Worm (Caenorhabditis elegans) whole organism, young adult: ENCODE data around the gene gex-5.

ENCODE experiments used
- B0019.2 ChIP-seq: fragments of 200-800 bp; sonication (Bioruptor generic); conservative IDR thresholded peaks from 2 replicates; pipeline ENCODE4 v1.3.6; 2022; ENCODE audit warnings: missing genetic modification reagents, missing genetic modification characterization, missing compliant biosample characterization
- B0336.3 ChIP-seq: fragments of 200-800 bp; sonication (Bioruptor generic); IDR thresholded peaks from 2 replicates; pipeline ENCODE4 v1.3.6; 2022; ENCODE audit warnings: missing genetic modification characterization, missing compliant biosample characterization
- C17E4.6 ChIP-seq: fragments of 200-800 bp; sonication (Bioruptor generic); IDR thresholded peaks from 2 replicates; pipeline ENCODE4 v1.3.6; 2022; ENCODE audit warnings: missing genetic modification reagents, missing genetic modification characterization, missing compliant biosample characterization
- D2030.7 ChIP-seq: fragments of 200-800 bp; sonication (Bioruptor generic); IDR thresholded peaks from 2 replicates; pipeline ENCODE4 v1.3.6; 2022; ENCODE audit warnings: missing genetic modification reagents, missing genetic modification characterization, missing compliant biosample characterization
- F33H1.4 ChIP-seq: fragments of 200-800 bp; sonication (Bioruptor generic); IDR thresholded peaks from 2 replicates; pipeline ENCODE4 v1.3.6; 2022; ENCODE audit warnings: missing genetic modification reagents, missing genetic modification characterization, missing compliant biosample characterization
- F39B2.1 ChIP-seq: fragments of 200-800 bp; sonication (Bioruptor generic); IDR thresholded peaks from 2 replicates; pipeline ENCODE4 v1.3.6; 2022; ENCODE audit warnings: missing genetic modification reagents, missing genetic modification characterization, missing compliant biosample characterization
- F57A8.1 ChIP-seq: fragments of 200-800 bp; sonication (Bioruptor generic); optimal IDR thresholded peaks from 2 replicates; lab custom pipeline; 2018; ENCODE audit warnings: mild to moderate bottlenecking, missing genetic modification characterization, moderate library complexity, missing compliant biosample characterization
- K12H6.12 ChIP-seq: fragments of 200-800 bp; sonication (Bioruptor generic); optimal IDR thresholded peaks from 2 replicates; lab custom pipeline; 2018; ENCODE audit warnings: mild to moderate bottlenecking, missing genetic modification characterization, missing compliant biosample characterization
- T07F8.4 ChIP-seq: sonication (generic microtip); optimal IDR thresholded peaks from 2 replicates; lab custom pipeline; 2016; ENCODE audit warnings: mild to moderate bottlenecking, missing genetic modification characterization, moderate library complexity, missing compliant biosample characterization
- Y53F4B.3 ChIP-seq: fragments of 200-800 bp; sonication (Bioruptor generic); IDR thresholded peaks from 2 replicates; pipeline ENCODE4 v1.3.6; 2022; ENCODE audit warnings: missing genetic modification reagents, missing genetic modification characterization, missing compliant biosample characterization
- Y56A3A.18 ChIP-seq: fragments of 200-800 bp; sonication (Bioruptor generic); IDR thresholded peaks from 2 replicates; pipeline ENCODE4 v1.3.6; 2022; ENCODE audit warnings: missing genetic modification reagents, missing genetic modification characterization, missing compliant biosample characterization
- aptf-2 ChIP-seq: fragments of 200-800 bp; sonication (Bioruptor generic); conservative IDR thresholded peaks from 2 replicates; pipeline ENCODE4 v1.3.6; 2022; ENCODE audit warnings: missing genetic modification reagents, missing genetic modification characterization, missing compliant biosample characterization
- athp-1 ChIP-seq: sonication (generic microtip); optimal IDR thresholded peaks from 2 replicates; lab custom pipeline; 2017; ENCODE audit warnings: mild to moderate bottlenecking, missing genetic modification characterization, missing compliant biosample characterization
- ccch-3 ChIP-seq: fragments of 200-800 bp; sonication (Bioruptor generic); optimal IDR thresholded peaks from 2 replicates; lab custom pipeline; 2018; ENCODE audit warnings: mild to moderate bottlenecking, missing genetic modification characterization, missing compliant biosample characterization
- ceh-27 ChIP-seq: fragments of 200-800 bp; sonication (Bioruptor generic); optimal IDR thresholded peaks from 2 replicates; lab custom pipeline; 2018; ENCODE audit warnings: mild to moderate bottlenecking, missing genetic modification characterization, moderate library complexity, missing compliant biosample characterization
- ceh-58 ChIP-seq: fragments of 200-800 bp; sonication (Bioruptor generic); IDR thresholded peaks from 2 replicates; pipeline ENCODE4 v1.3.6; 2022; ENCODE audit warnings: missing genetic modification characterization, missing compliant biosample characterization
- ceh-79 ChIP-seq: sonication (generic microtip); optimal IDR thresholded peaks from 2 replicates; lab custom pipeline; 2017; ENCODE audit warnings: mild to moderate bottlenecking, missing genetic modification characterization, missing compliant biosample characterization
- dox-1 ChIP-seq: fragments of 200-800 bp; sonication (Bioruptor generic); IDR thresholded peaks from 2 replicates; pipeline ENCODE4 v1.3.6; 2022; ENCODE audit warnings: missing genetic modification reagents, missing genetic modification characterization, missing compliant biosample characterization
- dpl-1 ChIP-seq: fragments of 150-350 bp; optimal IDR thresholded peaks from 2 replicates; lab custom pipeline; 2014; ENCODE audit warnings: missing biosample characterization, missing genetic modification reagents, missing genetic modification characterization
- efl-1 ChIP-seq: fragments of 150-350 bp; optimal IDR thresholded peaks from 2 replicates; lab custom pipeline; 2014; ENCODE audit warnings: missing biosample characterization, missing genetic modification reagents, missing genetic modification characterization
- egl-44 ChIP-seq: fragments of 200-800 bp; sonication (Bioruptor generic); IDR thresholded peaks from 2 replicates; pipeline ENCODE4 v1.3.6; 2022; ENCODE audit warnings: missing genetic modification reagents, missing genetic modification characterization, missing compliant biosample characterization
- him-1 ChIP-seq: sonication (generic microtip); optimal IDR thresholded peaks from 2 replicates; lab custom pipeline; 2016; ENCODE audit warnings: missing genotype, missing genetic modification reagents, missing genetic modification characterization, missing compliant biosample characterization
- hmg-1.2 ChIP-seq: fragments of 200-800 bp; sonication (Bioruptor generic); IDR thresholded peaks from 2 replicates; pipeline ENCODE4 v1.3.6; 2022; ENCODE audit warnings: missing genetic modification reagents, missing genetic modification characterization, missing compliant biosample characterization
- hsf-1 ChIP-seq: fragments of 200-800 bp; sonication (Bioruptor generic); IDR thresholded peaks from 2 replicates; pipeline ENCODE4 v1.3.6; 2022; ENCODE audit warnings: missing genetic modification reagents, missing genetic modification characterization, missing compliant biosample characterization
- lin-54 ChIP-seq: fragments of 200-800 bp; sonication (Bioruptor generic); optimal IDR thresholded peaks from 2 replicates; lab custom pipeline; 2018; ENCODE audit warnings: mild to moderate bottlenecking, missing genetic modification characterization, missing compliant biosample characterization
- lir-1 ChIP-seq: fragments of 200-800 bp; sonication (Bioruptor generic); conservative IDR thresholded peaks from 2 replicates; pipeline ENCODE4 v1.3.6; 2022; ENCODE audit warnings: missing genetic modification reagents, missing genetic modification characterization, missing compliant biosample characterization
- lsl-1 ChIP-seq: fragments of 200-800 bp; sonication (Bioruptor generic); optimal IDR thresholded peaks from 2 replicates; lab custom pipeline; 2018; ENCODE audit warnings: mild to moderate bottlenecking, missing genetic modification characterization, moderate library complexity, missing compliant biosample characterization
- madf-6 ChIP-seq: fragments of 200-800 bp; sonication (Bioruptor generic); IDR thresholded peaks from 2 replicates; pipeline ENCODE4 v1.3.6; 2022; ENCODE audit warnings: missing genetic modification reagents, missing genetic modification characterization, missing compliant biosample characterization
- madf-8 ChIP-seq: fragments of 200-800 bp; sonication (Bioruptor generic); conservative IDR thresholded peaks from 2 replicates; pipeline ENCODE4 v1.3.6; 2022; ENCODE audit warnings: missing genetic modification reagents, missing genetic modification characterization, missing compliant biosample characterization
- mes-4 ChIP-seq: sonication (generic microtip); optimal IDR thresholded peaks from 2 replicates; lab custom pipeline; 2016; ENCODE audit warnings: missing genotype, missing genetic modification characterization, missing compliant biosample characterization
- nfya-1 ChIP-seq: sonication (generic microtip); optimal IDR thresholded peaks from 2 replicates; lab custom pipeline; 2017; ENCODE audit warnings: antibody characterized with exemption, missing compliant biosample characterization, missing genetic modification characterization, borderline replicate concordance; ENCODE audit not compliant: insufficient read depth
- pbrm-1 ChIP-seq: fragments of 200-800 bp; sonication (Bioruptor generic); IDR thresholded peaks from 2 replicates; pipeline ENCODE4 v1.3.6; 2022; ENCODE audit warnings: missing genetic modification reagents, missing genetic modification characterization, missing compliant biosample characterization
- rcor-1 ChIP-seq: fragments of 200-800 bp; sonication (Bioruptor generic); IDR thresholded peaks from 2 replicates; pipeline ENCODE4 v1.3.6; 2022; ENCODE audit warnings: missing genetic modification reagents, missing genetic modification characterization, missing compliant biosample characterization
- rec-8 ChIP-seq, 2 experiments: sonication (generic microtip); optimal IDR thresholded peaks; 2 replicates each; lab custom pipeline; 2016; ENCODE audit warnings: mild to moderate bottlenecking in 2 of 2, missing genetic modification characterization in 2 of 2, missing genetic modification reagents in 2 of 2, missing genotype in 2 of 2, missing biosample characterization in 1 of 2, missing compliant biosample characterization in 1 of 2, moderate library complexity in 1 of 2
- snpc-1.3 ChIP-seq: sonication (generic microtip); optimal IDR thresholded peaks from 2 replicates; lab custom pipeline; 2017; ENCODE audit warnings: missing genetic modification characterization, mild to moderate bottlenecking, missing compliant biosample characterization, antibody characterized with exemption, moderate library complexity, missing genotype, missing genetic modification reagents; ENCODE audit not compliant: insufficient read depth
- tbx-9 ChIP-seq: sonication (generic microtip); optimal IDR thresholded peaks from 2 replicates; lab custom pipeline; 2016; ENCODE audit warnings: borderline replicate concordance, missing genetic modification characterization, inconsistent platforms, missing compliant biosample characterization
- xnd-1 ChIP-seq: sonication (generic microtip); optimal IDR thresholded peaks from 2 replicates; lab custom pipeline; 2016; ENCODE audit warnings: missing genotype, missing genetic modification reagents, missing genetic modification characterization, missing compliant biosample characterization
- ztf-25 ChIP-seq: fragments of 200-800 bp; sonication (Bioruptor generic); IDR thresholded peaks from 2 replicates; pipeline ENCODE4 v1.3.6; 2022; ENCODE audit warnings: missing genetic modification reagents, missing genetic modification characterization, missing compliant biosample characterization

Gene gex-5

DNA sequence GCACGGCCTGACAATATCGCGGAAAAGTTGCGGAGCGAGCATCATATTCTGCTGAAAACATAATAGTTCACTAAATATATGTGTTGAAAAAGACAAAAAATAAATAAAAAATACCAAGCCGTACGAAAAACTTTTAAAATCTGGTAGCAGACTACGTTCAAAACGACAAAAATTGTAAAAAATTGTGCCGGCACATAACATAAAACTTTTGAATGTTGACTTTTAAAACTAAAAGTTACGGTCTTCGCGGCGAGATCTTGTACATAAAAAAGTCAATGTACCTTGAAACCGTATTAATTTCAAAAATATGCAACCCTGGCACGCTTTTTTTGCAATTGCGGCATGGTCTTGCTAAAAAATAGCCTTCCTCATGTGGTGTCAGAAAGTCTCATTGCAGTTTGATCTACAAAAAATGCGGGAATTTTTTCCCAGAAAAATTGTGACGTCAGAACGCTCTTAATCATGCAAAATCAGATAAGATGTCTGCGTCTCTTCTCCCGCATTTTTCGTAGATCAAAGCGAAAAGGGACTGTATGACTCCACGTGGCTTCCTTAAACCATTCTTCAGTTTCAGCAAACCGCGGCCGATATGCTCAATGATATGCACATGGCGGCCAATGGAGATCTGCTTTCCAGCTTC lies at the start of gene gex-5, which contains the start of gene C38D4.10:
gex-5 (minus strand) TSS at position 51 of the 640 bp plus-strand sequence.
C38D4.10 (plus strand) TSS at position 590 of the 640 bp plus-strand sequence.
- TF ChIP-seq dpl-1 = peak; percentile 24
- peak; percentile 78 for TF ChIP-seq lsl-1 (GFP tag; lab: Kevin White, UChicago)
- peak; percentile 62 for TF ChIP-seq D2030.7 (GFP tag; lab: Robert Waterston, UW)
- TF ChIP-seq F33H1.4 (GFP tag; lab: Robert Waterston, UW) = peak; percentile 77
- peak; percentile 73 for TF ChIP-seq xnd-1
- peak; percentile 12 for TF ChIP-seq him-1
- TF ChIP-seq C17E4.6 = peak; percentile 53; the same call in 1 of the 2 replicates
- peak; percentile 12 for TF ChIP-seq snpc-1.3 (tag; lab: Kevin White, UChicago)
- TF ChIP-seq madf-6 = peak; percentile 88
- TF ChIP-seq lin-54 = peak; percentile 43
- TF ChIP-seq efl-1 (GFP tag; lab: Kevin White, UChicago) = peak; percentile 63
- TF ChIP-seq aptf-2 = 0 out of 2 replicates have a peak, but pooled peaks have one; percentile 25
- 0 out of 2 replicates have a peak, but pooled peaks have one; percentile 21 for TF ChIP-seq pbrm-1 (GFP tag; lab: Robert Waterston, UW)
- TF ChIP-seq rcor-1 = 0 out of 2 replicates have a peak, but pooled peaks have one; percentile 12
- TF ChIP-seq hmg-1.2 (GFP tag; lab: Robert Waterston, UW) = peak; percentile 24; the same call in 1 of the 2 replicates
- peak; percentile 56 for TF ChIP-seq madf-8 (GFP tag; lab: Robert Waterston, UW)
- TF ChIP-seq, all 124 proteins: peak for 16; not testable (repeated sequence) for 108

DNA sequence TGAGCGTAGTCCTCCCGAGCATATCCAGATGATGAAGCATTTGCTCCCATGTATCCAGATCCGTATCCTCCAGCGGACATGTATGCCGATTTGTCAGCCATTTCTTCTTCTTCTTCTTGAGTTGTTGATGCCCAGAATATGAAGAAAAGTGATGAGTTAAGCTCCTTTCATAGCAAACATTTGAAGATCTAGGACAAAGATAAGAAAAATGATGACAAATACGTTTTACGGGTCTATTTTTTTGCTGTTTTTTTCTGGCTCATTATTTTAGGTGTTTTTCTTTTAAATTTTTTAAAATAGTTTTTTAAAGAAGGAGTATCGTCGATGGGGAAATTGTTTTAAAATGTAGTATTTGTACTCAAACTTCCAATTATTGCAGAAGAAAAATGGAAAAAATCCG lies 48.4 kb upstream of the gex-5 start, which contains the start of gene nspd-9:
nspd-9 (minus strand) TSS at position 101 of the 400 bp plus-strand sequence.
- TF ChIP-seq pbrm-1 (GFP tag; lab: Robert Waterston, UW) (no peak), ceh-27 (GFP tag; lab: Kevin White, UChicago) (no peak), Y56A3A.18 (GFP tag; lab: Robert Waterston, UW) (no peak), mes-4 (no peak), F39B2.1 (no peak), dox-1 (GFP tag; lab: Robert Waterston, UW) (no peak), hsf-1 (no peak), rec-8 (tag; optimal IDR thresholded peaks at IDR 0.05; lab: Kevin White, UChicago) (no peak)

DNA sequence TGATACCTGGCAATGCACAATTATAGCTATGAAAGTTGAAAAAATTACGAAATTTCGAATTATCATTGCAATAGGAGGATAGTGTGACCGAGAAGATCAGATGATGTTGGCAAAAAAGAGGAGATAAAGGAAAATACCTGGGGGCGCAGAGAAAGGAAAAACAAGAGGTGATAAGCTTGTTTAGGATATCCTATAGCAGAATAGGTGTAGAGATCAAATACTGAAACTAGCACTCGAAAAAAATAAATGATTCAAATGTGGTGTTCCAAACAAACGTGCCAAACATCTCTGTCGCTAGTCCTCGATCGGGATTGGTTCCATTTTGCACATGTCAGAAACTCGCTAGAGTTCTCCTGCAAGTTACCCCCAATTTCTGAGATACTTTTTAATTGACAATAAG lies 47.7 kb upstream of the gex-5 start, which contains the start of gene F26A1.9:
F26A1.9 (minus strand) TSS at position 101 of the 400 bp plus-strand sequence.
- TF ChIP-seq dpl-1 = no peak
- no peak for TF ChIP-seq T07F8.4 (tag; lab: Kevin White, UChicago)
- TF ChIP-seq B0336.3 (GFP tag; lab: Robert Waterston, UW) = no peak
- no peak for TF ChIP-seq Y53F4B.3 (GFP tag; lab: Robert Waterston, UW)
- TF ChIP-seq nfya-1 (tag; lab: Kevin White, UChicago) = no peak
- no peak for TF ChIP-seq madf-6
- TF ChIP-seq athp-1 (tag; lab: Kevin White, UChicago) = no peak
- no peak for TF ChIP-seq ceh-58 (GFP tag; lab: Robert Waterston, UW)
- no peak for TF ChIP-seq B0019.2 (GFP tag; lab: Robert Waterston, UW)
- no peak for TF ChIP-seq ceh-79 (tag; lab: Kevin White, UChicago)
- TF ChIP-seq K12H6.12 (tag; lab: Kevin White, UChicago) = no peak
- no peak for TF ChIP-seq F57A8.1 (GFP tag; lab: Kevin White, UChicago)
- TF ChIP-seq lir-1 = no peak
- no peak for TF ChIP-seq ztf-25 (GFP tag; lab: Robert Waterston, UW)
- TF ChIP-seq tbx-9 (tag; lab: Kevin White, UChicago) = no peak
- TF ChIP-seq ccch-3 (GFP tag; lab: Kevin White, UChicago) = no peak
- TF ChIP-seq egl-44 (GFP tag; lab: Robert Waterston, UW) = no peak
- TF ChIP-seq, all 124 proteins: peak for 0
